Worm (Caenorhabditis elegans) whole organism, L3 larva: ENCODE measurements around the gene Y48E1C.2.

ENCODE experiments used
- elt-2 ChIP-seq: sonication (generic microtip); optimal IDR thresholded peaks from 2 replicates; lab custom pipeline; 2016; ENCODE audit warnings: missing genetic modification reagents, mild to moderate bottlenecking, missing genetic modification characterization, missing compliant biosample characterization
- fkh-10 ChIP-seq: sonication (generic microtip); optimal IDR thresholded peaks from 2 replicates; lab custom pipeline; 2017; ENCODE audit warnings: missing biosample characterization, missing genetic modification reagents, missing genetic modification characterization
- fos-1 ChIP-seq: fragments of 150-350 bp; optimal IDR thresholded peaks from 2 replicates; lab custom pipeline; 2014; ENCODE audit warnings: missing biosample characterization, missing genetic modification characterization
- nhr-76 ChIP-seq: fragments of 150-350 bp; sonication (generic microtip); optimal IDR thresholded peaks from 5 replicates; lab custom pipeline; 2014; ENCODE audit warnings: missing biosample characterization, missing genetic modification characterization
- unc-39 ChIP-seq: sonication (generic microtip); optimal IDR thresholded peaks from 4 replicates; lab custom pipeline; 2017; ENCODE audit warnings: missing biosample characterization, missing genetic modification characterization
- ztf-11 ChIP-seq: fragments of 150-350 bp; optimal IDR thresholded peaks from 2 replicates; lab custom pipeline; 2014; ENCODE audit warnings: missing biosample characterization, missing genetic modification characterization

- no peak for TF ChIP-seq ztf-11
- TF ChIP-seq unc-39 = no peak
- TF ChIP-seq fos-1 (tag; lab: Kevin White, UChicago) = no peak
- no peak for TF ChIP-seq fkh-10
- TF ChIP-seq nhr-76 (tag; lab: Kevin White, UChicago) = no peak
- TF ChIP-seq elt-2 (tag; lab: Kevin White, UChicago) = no peak
These were observed 9.7 kb upstream of the Y48E1C.2 start, which contains the start of gene Y48E1C.1 for ce11 chrII:13414554-13415057.
